Worm (Caenorhabditis elegans) whole organism, L3 larva: ENCODE results near the gene K06A9.1.

ENCODE experiments used
- ama-1 ChIP-seq: fragments of 150-350 bp; optimal IDR thresholded peaks from 2 replicates; lab custom pipeline; 2018
- ceh-28 ChIP-seq: fragments of 150-350 bp; optimal IDR thresholded peaks from 2 replicates; lab custom pipeline; 2014; ENCODE audit warnings: missing biosample characterization, missing genetic modification reagents, missing genetic modification characterization
- egl-27 ChIP-seq: sonication (generic microtip); optimal IDR thresholded peaks from 4 replicates; lab custom pipeline; 2017; ENCODE audit warnings: missing biosample characterization, missing genetic modification reagents, missing genetic modification characterization
- elt-1 ChIP-seq: fragments of 150-350 bp; optimal IDR thresholded peaks from 2 replicates; lab custom pipeline; 2014; ENCODE audit warnings: missing biosample characterization, missing genetic modification characterization
- elt-3 ChIP-seq, 3 experiments: fragments of 150-350 bp in 1 of 3; sonication (generic microtip) in 2 of 3; optimal IDR thresholded peaks; 2 replicates in 2 of 3; 4 replicates in 1 of 3; lab custom pipeline; 2014 to 2017; ENCODE audit warnings: missing biosample characterization in 3 of 3, missing genetic modification characterization in 3 of 3
- fkh-10 ChIP-seq: sonication (generic microtip); optimal IDR thresholded peaks from 2 replicates; lab custom pipeline; 2017; ENCODE audit warnings: missing biosample characterization, missing genetic modification reagents, missing genetic modification characterization
- hmg-11 ChIP-seq: sonication (generic microtip); optimal IDR thresholded peaks from 2 replicates; lab custom pipeline; 2016; ENCODE audit warnings: missing genetic modification characterization, missing compliant biosample characterization
- nfya-1 ChIP-seq: sonication (generic microtip); optimal IDR thresholded peaks from 2 replicates; lab custom pipeline; 2017; ENCODE audit warnings: missing genetic modification characterization, mild to moderate bottlenecking, missing compliant biosample characterization, antibody characterized with exemption, moderate library complexity; ENCODE audit not compliant: insufficient read depth
- nhr-12 ChIP-seq: fragments of 150-350 bp; optimal IDR thresholded peaks from 2 replicates; lab custom pipeline; 2014; ENCODE audit warnings: missing biosample characterization, missing genetic modification characterization
- nhr-28 ChIP-seq: fragments of 150-350 bp; optimal IDR thresholded peaks from 2 replicates; lab custom pipeline; 2014; ENCODE audit warnings: missing biosample characterization, missing genetic modification characterization
- nhr-76 ChIP-seq: fragments of 150-350 bp; sonication (generic microtip); optimal IDR thresholded peaks from 5 replicates; lab custom pipeline; 2014; ENCODE audit warnings: missing biosample characterization, missing genetic modification characterization
- sea-2 ChIP-seq: fragments of 150-350 bp; sonication (generic microtip); optimal IDR thresholded peaks from 4 replicates; lab custom pipeline; 2014; ENCODE audit warnings: missing biosample characterization, missing genetic modification reagents, missing genetic modification characterization
- tbx-2 ChIP-seq: sonication (generic microtip); optimal IDR thresholded peaks from 2 replicates; lab custom pipeline; 2016; ENCODE audit warnings: mild to moderate bottlenecking, missing genetic modification characterization, missing compliant biosample characterization
- unc-62 ChIP-seq: fragments of 150-350 bp; sonication (generic microtip); optimal IDR thresholded peaks from 4 replicates; lab custom pipeline; 2014; ENCODE audit warnings: missing biosample characterization, missing genetic modification reagents, missing genetic modification characterization

ce11 chrX:1556917-1557316 is 9.6 kb downstream of the K06A9.1 start:
- TF ChIP-seq nfya-1, result no peak
- no peak for TF ChIP-seq nhr-12 (tag; lab: Kevin White, UChicago)
- TF ChIP-seq ama-1, result no peak
- TF ChIP-seq tbx-2 (tag; lab: Kevin White, UChicago), result no peak
- no peak for TF ChIP-seq fkh-10
- TF ChIP-seq nhr-28 (tag; lab: Kevin White, UChicago), result no peak
- TF ChIP-seq egl-27 (tag; lab: Kevin White, UChicago), result no peak
- TF ChIP-seq nhr-76, result no peak
- no peak for TF ChIP-seq elt-1 (tag; lab: Kevin White, UChicago)
- TF ChIP-seq unc-62, result no peak
- no peak for TF ChIP-seq ceh-28
- no peak for TF ChIP-seq sea-2 (GFP tag; lab: Kevin White, UChicago)
- TF ChIP-seq elt-3 (tag; optimal IDR thresholded peaks at IDR 0.05; lab: Kevin White, UChicago), result no peak
- TF ChIP-seq hmg-11 (tag; lab: Kevin White, UChicago), result no peak
